Fruit fly (Drosophila melanogaster) S2 (cell line): Measurements from ENCODE around the gene CG3769.

Experiments
- CG8478 ChIP-seq: fragments of >200 bp; optimal IDR thresholded peaks from 2 replicates; lab custom pipeline; 2018
- CTCF ChIP-seq, 2 experiments: fragments of >200 bp; optimal IDR thresholded peaks; 2 replicates each; lab custom pipeline; 2018

DNA sequence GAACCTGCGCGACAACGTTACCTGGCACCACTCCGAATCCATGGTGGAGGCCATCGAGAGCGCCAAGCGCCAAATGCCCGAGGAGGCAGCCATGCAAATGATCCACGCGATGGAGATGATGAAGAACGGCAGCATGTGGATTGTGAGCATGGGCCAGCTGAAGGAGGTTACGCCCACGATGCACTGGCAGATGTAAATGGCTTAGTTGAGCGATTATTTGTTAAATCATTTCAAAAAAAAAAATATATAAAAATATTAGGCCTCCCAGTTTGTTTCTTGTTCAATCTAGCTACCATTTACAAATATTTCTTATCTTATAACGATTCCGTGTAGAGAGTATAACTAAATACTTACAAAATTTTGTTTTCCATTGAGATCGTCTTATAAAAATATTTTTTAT lies 7.6 kb upstream of the CG3769 start, which contains the start of gene CG42847:
- no peak for TF ChIP-seq CG8478
- TF ChIP-seq CTCF (optimal IDR thresholded peaks at IDR 0.05; lab: Kevin White, UChicago), result no peak
